Fruit fly (Drosophila melanogaster): ENCODE data around the gene nol.

The nol gene

dm6 chr3L:11148478-11149251, 18.0 kb downstream of the nol start:
- peak; percentile 85 for TF ChIP-seq CG8301 (tag; optimal IDR thresholded peaks at IDR 0.05)
- TF ChIP-seq CG17806 (tag; optimal IDR thresholded peaks at IDR 0.05), result peak; percentile 88
- TF ChIP-seq CG4496 (GFP tag; IDR thresholded peaks at IDR 0.05), result peak; percentile 77
- TF ChIP-seq CG10348 (GFP tag; IDR thresholded peaks at IDR 0.05), result no peak
- peak; percentile 87 for TF ChIP-seq CG9948 (tag; optimal IDR thresholded peaks at IDR 0.05)
- TF ChIP-seq rn (GFP tag; IDR thresholded peaks at IDR 0.05), result no peak; the same call in 1 of the 2 replicates
- peak; percentile 59 for TF ChIP-seq CG13204 (GFP tag; optimal IDR thresholded peaks at IDR 0.05)
- TF ChIP-seq Pif1B (GFP tag; optimal IDR thresholded peaks at IDR 0.05), result peak; percentile 64
- peak; percentile 41 for TF ChIP-seq CG12605 (GFP tag; IDR thresholded peaks at IDR 0.05)
- no peak for TF ChIP-seq Snoo (tag; optimal IDR thresholded peaks at IDR 0.05)
- peak; percentile 76 for TF ChIP-seq CG34367 (tag; optimal IDR thresholded peaks at IDR 0.05)
- TF ChIP-seq CG14655 (GFP tag; optimal IDR thresholded peaks at IDR 0.05), result peak; percentile 87
- TF ChIP-seq CG15710 (tag; optimal IDR thresholded peaks at IDR 0.05), result peak; percentile 81
- peak; percentile 21 for TF ChIP-seq EcR (GFP tag; optimal IDR thresholded peaks at IDR 0.05)
- peak; percentile 68 for TF ChIP-seq Ets98B (GFP tag; IDR thresholded peaks at IDR 0.05)
- peak; percentile 66 for TF ChIP-seq gl (tag; optimal IDR thresholded peaks at IDR 0.05)
- peak; percentile 65 for TF ChIP-seq D1 (tag; optimal IDR thresholded peaks at IDR 0.05)
- TF ChIP-seq fd96Ca (GFP tag; IDR thresholded peaks at IDR 0.05), result peak; percentile 61; the same call in 1 of the 3 replicates
- TF ChIP-seq CG32121 (GFP tag; IDR thresholded peaks at IDR 0.05), result peak; percentile 54; the same call in 1 of the 2 replicates
- peak; percentile 88 for TF ChIP-seq CG8159 (tag; optimal IDR thresholded peaks at IDR 0.05)
- peak; percentile 68 for TF ChIP-seq Pif1A (GFP tag; optimal IDR thresholded peaks at IDR 0.05)

dm6 chr3L:11150735-11151287, 20.2 kb downstream of the nol start, which contains the start of gene CG6216:
TSS of gene CG6216 (minus strand) at chr3L:11150785.
- no peak for TF ChIP-seq CG8159 (tag; optimal IDR thresholded peaks at IDR 0.05)
- peak; percentile 77 for TF ChIP-seq Snoo (tag; optimal IDR thresholded peaks at IDR 0.05)

dm6 chr3L:11155380-11155779, 24.7 kb downstream of the nol start:
- TF ChIP-seq CG9948 (tag; optimal IDR thresholded peaks at IDR 0.05) (no peak), CG17806 (tag; optimal IDR thresholded peaks at IDR 0.05) (no peak), gl (tag; optimal IDR thresholded peaks at IDR 0.05) (no peak), CG8159 (tag; optimal IDR thresholded peaks at IDR 0.05) (no peak), CG12605 (GFP tag; IDR thresholded peaks at IDR 0.05) (peak; percentile 8; the same call in 1 of the 2 replicates), CG15710 (tag; optimal IDR thresholded peaks at IDR 0.05) (peak; percentile 19), EcR (GFP tag; optimal IDR thresholded peaks at IDR 0.05) (no peak), Pif1B (GFP tag; optimal IDR thresholded peaks at IDR 0.05) (peak; percentile 44), fd96Ca (GFP tag; IDR thresholded peaks at IDR 0.05) (peak; percentile 68), Ets98B (GFP tag; IDR thresholded peaks at IDR 0.05) (peak; percentile 77), CG14655 (GFP tag; optimal IDR thresholded peaks at IDR 0.05) (peak; percentile 58), CG32121 (GFP tag; IDR thresholded peaks at IDR 0.05) (peak; percentile 74), D1 (tag; optimal IDR thresholded peaks at IDR 0.05) (no peak), Snoo (tag; optimal IDR thresholded peaks at IDR 0.05) (peak; percentile 23), CG10348 (GFP tag; IDR thresholded peaks at IDR 0.05) (peak; percentile 15; the same call in 1 of the 2 replicates), CG4496 (GFP tag; IDR thresholded peaks at IDR 0.05) (peak; percentile 77), CG8301 (tag; optimal IDR thresholded peaks at IDR 0.05) (peak; percentile 46), Pif1A (GFP tag; optimal IDR thresholded peaks at IDR 0.05) (peak; percentile 54), CG13204 (GFP tag; optimal IDR thresholded peaks at IDR 0.05) (no peak), rn (GFP tag; IDR thresholded peaks at IDR 0.05) (peak; percentile 51; the same call in 1 of the 2 replicates), CG34367 (tag; optimal IDR thresholded peaks at IDR 0.05) (no peak)

- no peak for TF ChIP-seq Pif1A (GFP tag; optimal IDR thresholded peaks at IDR 0.05)
- no peak for TF ChIP-seq rn (GFP tag; IDR thresholded peaks at IDR 0.05)
- TF ChIP-seq fd96Ca (GFP tag; IDR thresholded peaks at IDR 0.05), result no peak
- no peak for TF ChIP-seq D1 (tag; optimal IDR thresholded peaks at IDR 0.05)
- TF ChIP-seq CG17806 (tag; optimal IDR thresholded peaks at IDR 0.05), result no peak
- no peak for TF ChIP-seq CG8301 (tag; optimal IDR thresholded peaks at IDR 0.05)
- no peak for TF ChIP-seq CG9948 (tag; optimal IDR thresholded peaks at IDR 0.05)
- no peak for TF ChIP-seq CG14655 (GFP tag; optimal IDR thresholded peaks at IDR 0.05)
- no peak for TF ChIP-seq CG4496 (GFP tag; IDR thresholded peaks at IDR 0.05)
- TF ChIP-seq EcR (GFP tag; optimal IDR thresholded peaks at IDR 0.05), result no peak
- TF ChIP-seq Snoo (tag; optimal IDR thresholded peaks at IDR 0.05), result no peak
- TF ChIP-seq Ets98B (GFP tag; IDR thresholded peaks at IDR 0.05), result no peak
- TF ChIP-seq CG32121 (GFP tag; IDR thresholded peaks at IDR 0.05), result no peak
Measured at dm6 chr3L:11164899-11165298, 34.3 kb downstream of the nol start, which contains the start of gene Alg10. TSS of gene Alg10 (plus strand) at chr3L:11164971.

dm6 chr3L:11169299-11170181, 38.9 kb downstream of the nol start, which contains the start of the genes wls and Adck5:
TSS of gene wls (minus strand) at chr3L:11169625.
TSS of gene Adck5 (plus strand) at chr3L:11169817.
- TF ChIP-seq CG10348 (GFP tag; IDR thresholded peaks at IDR 0.05) (no peak), CG34367 (tag; optimal IDR thresholded peaks at IDR 0.05) (peak; percentile 53), Pif1B (GFP tag; optimal IDR thresholded peaks at IDR 0.05) (no peak), D1 (tag; optimal IDR thresholded peaks at IDR 0.05) (no peak), EcR (GFP tag; optimal IDR thresholded peaks at IDR 0.05) (no peak), CG4496 (GFP tag; IDR thresholded peaks at IDR 0.05) (peak; percentile 78), fd96Ca (GFP tag; IDR thresholded peaks at IDR 0.05) (0 out of 3 replicates have a peak, but pooled peaks have one; percentile 21), CG15710 (tag; optimal IDR thresholded peaks at IDR 0.05) (no peak), CG12605 (GFP tag; IDR thresholded peaks at IDR 0.05) (peak; percentile 64), rn (GFP tag; IDR thresholded peaks at IDR 0.05) (no peak), Ets98B (GFP tag; IDR thresholded peaks at IDR 0.05) (peak; percentile 18; the same call in 1 of the 2 replicates), CG13204 (GFP tag; optimal IDR thresholded peaks at IDR 0.05) (no peak), CG8159 (tag; optimal IDR thresholded peaks at IDR 0.05) (no peak), Pif1A (GFP tag; optimal IDR thresholded peaks at IDR 0.05) (no peak), CG32121 (GFP tag; IDR thresholded peaks at IDR 0.05) (0 out of 2 replicates have a peak, but pooled peaks have one; percentile 35), Snoo (tag; optimal IDR thresholded peaks at IDR 0.05) (peak; percentile 78), CG8301 (tag; optimal IDR thresholded peaks at IDR 0.05) (no peak), gl (tag; optimal IDR thresholded peaks at IDR 0.05) (peak; percentile 38), CG14655 (GFP tag; optimal IDR thresholded peaks at IDR 0.05) (no peak), CG9948 (tag; optimal IDR thresholded peaks at IDR 0.05) (no peak), CG17806 (tag; optimal IDR thresholded peaks at IDR 0.05) (no peak)

Measured in whole organism, pupa.